Worm (Caenorhabditis elegans) whole organism, L1 larva: ENCODE measurements around the gene ZK1240.11.

ENCODE experiments used
- ceh-82 ChIP-seq, 3 experiments: fragments of 150-350 bp in 1 of 3; sonication (generic microtip) in 2 of 3; optimal IDR thresholded peaks; 2 replicates each; lab custom pipeline; 2014 to 2017; ENCODE audit warnings: missing biosample characterization in 3 of 3, missing genetic modification characterization in 3 of 3
- nhr-237 ChIP-seq: fragments of 150-350 bp; optimal IDR thresholded peaks from 2 replicates; lab custom pipeline; 2014; ENCODE audit warnings: missing biosample characterization, missing genetic modification characterization
- zag-1 ChIP-seq: fragments of 150-350 bp; optimal IDR thresholded peaks from 2 replicates; lab custom pipeline; 2014; ENCODE audit warnings: missing biosample characterization, missing genetic modification characterization

DNA sequence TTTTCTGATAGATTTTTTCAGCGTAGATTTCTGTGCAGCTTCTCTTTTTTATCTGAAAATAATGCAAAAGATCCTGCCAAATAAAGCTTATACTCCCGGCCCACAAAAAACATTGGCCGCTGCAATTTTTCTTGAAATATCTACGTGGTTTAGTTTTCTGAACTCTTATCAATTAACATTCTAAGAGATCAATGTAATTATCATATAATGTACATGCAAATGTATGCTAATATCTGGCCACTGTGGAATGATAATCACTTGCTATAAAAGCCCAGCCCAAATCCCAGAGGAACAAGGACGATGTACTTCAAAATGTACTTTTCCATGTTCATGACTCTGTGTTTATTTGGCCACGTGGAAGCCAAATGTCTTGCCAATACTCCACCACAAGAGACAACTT lies 29.4 kb downstream of the ZK1240.11 start, which contains the start of gene F43C11.2:
- TF ChIP-seq nhr-237 (tag; lab: Kevin White, UChicago), result no peak
- no peak for TF ChIP-seq ceh-82 (tag; optimal IDR thresholded peaks at IDR 0.05; lab: Kevin White, UChicago)
- no peak for TF ChIP-seq zag-1
